Worm (Caenorhabditis elegans) whole organism, late embryonic: ENCODE results near the gene mig-13.

ENCODE experiments used
- C08G9.2 ChIP-seq: sonication (generic microtip); optimal IDR thresholded peaks from 2 replicates; lab custom pipeline; 2016; ENCODE audit warnings: mild to moderate bottlenecking, missing genetic modification characterization, moderate library complexity, missing compliant biosample characterization
- C38D4.7 ChIP-seq: fragments of 200-800 bp; sonication (Bioruptor generic); optimal IDR thresholded peaks from 2 replicates; lab custom pipeline; 2018; ENCODE audit warnings: mild to moderate bottlenecking, missing genetic modification characterization, moderate library complexity, missing compliant biosample characterization
- F13H6.1 ChIP-seq: sonication (generic microtip); optimal IDR thresholded peaks from 2 replicates; lab custom pipeline; 2016; ENCODE audit warnings: missing genetic modification characterization, missing compliant biosample characterization
- K02D7.2 ChIP-seq: sonication (generic microtip); optimal IDR thresholded peaks from 2 replicates; lab custom pipeline; 2017; ENCODE audit warnings: mild to moderate bottlenecking, missing genetic modification characterization, missing compliant biosample characterization
- K09A11.1 ChIP-seq: sonication (generic microtip); optimal IDR thresholded peaks from 2 replicates; lab custom pipeline; 2017; ENCODE audit warnings: antibody characterized with exemption, mild to moderate bottlenecking, missing genetic modification characterization, missing compliant biosample characterization; ENCODE audit not compliant: insufficient read depth
- ahr-1 ChIP-seq: sonication (generic microtip); optimal IDR thresholded peaks from 2 replicates; lab custom pipeline; 2016; ENCODE audit warnings: missing genetic modification characterization, missing compliant biosample characterization
- ceh-14 ChIP-seq: sonication (generic microtip); optimal IDR thresholded peaks from 2 replicates; lab custom pipeline; 2016; ENCODE audit warnings: missing genotype, missing genetic modification characterization, missing compliant biosample characterization
- ceh-34 ChIP-seq: sonication (generic microtip); optimal IDR thresholded peaks from 2 replicates; lab custom pipeline; 2016; ENCODE audit warnings: mild to moderate bottlenecking, missing genetic modification characterization, missing compliant biosample characterization
- ceh-45 ChIP-seq: fragments of 200-800 bp; sonication (Bioruptor generic); IDR thresholded peaks from 2 replicates; pipeline ENCODE4 v1.3.6; 2022; ENCODE audit warnings: missing genetic modification reagents, missing genetic modification characterization, missing compliant biosample characterization
- ceh-6 ChIP-seq: fragments of 200-800 bp; sonication (Bioruptor generic); optimal IDR thresholded peaks from 2 replicates; lab custom pipeline; 2018; ENCODE audit warnings: mild to moderate bottlenecking, missing genetic modification characterization, missing compliant biosample characterization
- dmd-4 ChIP-seq: sonication (generic microtip); optimal IDR thresholded peaks from 2 replicates; lab custom pipeline; 2016; ENCODE audit warnings: borderline replicate concordance, missing genetic modification characterization, missing compliant biosample characterization
- eyg-1 ChIP-seq: sonication (generic microtip); optimal IDR thresholded peaks from 2 replicates; lab custom pipeline; 2016; ENCODE audit warnings: missing genotype, missing genetic modification characterization, missing compliant biosample characterization
- fax-1 ChIP-seq: sonication (generic microtip); optimal IDR thresholded peaks from 2 replicates; lab custom pipeline; 2016; ENCODE audit warnings: missing genotype, missing genetic modification characterization, missing compliant biosample characterization
- fkh-6 ChIP-seq: sonication (generic microtip); optimal IDR thresholded peaks from 2 replicates; lab custom pipeline; 2016; ENCODE audit warnings: missing genetic modification characterization, missing compliant biosample characterization
- gmeb-2 ChIP-seq: sonication (generic microtip); optimal IDR thresholded peaks from 2 replicates; lab custom pipeline; 2016; ENCODE audit warnings: missing genetic modification characterization, inconsistent platforms, missing compliant biosample characterization
- hlh-30 ChIP-seq: sonication (generic microtip); optimal IDR thresholded peaks from 2 replicates; lab custom pipeline; 2017; ENCODE audit warnings: antibody characterized with exemption, missing genetic modification characterization, missing compliant biosample characterization; ENCODE audit not compliant: insufficient read depth
- hlh-6 ChIP-seq: sonication (generic microtip); optimal IDR thresholded peaks from 2 replicates; lab custom pipeline; 2016; ENCODE audit warnings: missing genotype, missing genetic modification characterization, missing compliant biosample characterization
- nhr-11 ChIP-seq: fragments of 150-350 bp; optimal IDR thresholded peaks from 2 replicates; lab custom pipeline; 2014; ENCODE audit warnings: missing biosample characterization, missing genetic modification characterization
- pat-9 ChIP-seq: fragments of 200-800 bp; sonication (Bioruptor generic); optimal IDR thresholded peaks from 2 replicates; lab custom pipeline; 2018; ENCODE audit warnings: mild to moderate bottlenecking, missing genetic modification characterization, moderate library complexity, missing compliant biosample characterization
- pha-2 ChIP-seq: sonication (generic microtip); optimal IDR thresholded peaks from 2 replicates; lab custom pipeline; 2017; ENCODE audit warnings: mild to moderate bottlenecking, missing genetic modification characterization, missing compliant biosample characterization
- pqm-1 ChIP-seq: sonication (generic microtip); optimal IDR thresholded peaks from 2 replicates; lab custom pipeline; 2016; ENCODE audit warnings: missing genetic modification characterization, missing compliant biosample characterization
- pros-1 ChIP-seq: fragments of 150-350 bp; optimal IDR thresholded peaks from 2 replicates; lab custom pipeline; 2014; ENCODE audit warnings: missing biosample characterization, missing genetic modification reagents, missing genetic modification characterization
- ref-2 ChIP-seq: sonication (generic microtip); optimal IDR thresholded peaks from 2 replicates; lab custom pipeline; 2016; ENCODE audit warnings: missing genetic modification characterization, missing compliant biosample characterization
- sdc-2 ChIP-seq: sonication (generic microtip); optimal IDR thresholded peaks from 2 replicates; lab custom pipeline; 2016; ENCODE audit warnings: missing genotype, missing genetic modification characterization, missing compliant biosample characterization
- sox-2 ChIP-seq: fragments of 200-800 bp; sonication (Bioruptor generic); IDR thresholded peaks from 2 replicates; pipeline ENCODE4 v1.3.6; 2022; ENCODE audit warnings: missing genetic modification reagents, missing genetic modification characterization, missing compliant biosample characterization
- sox-4 ChIP-seq: sonication (generic microtip); optimal IDR thresholded peaks from 2 replicates; lab custom pipeline; 2017; ENCODE audit warnings: mild to moderate bottlenecking, missing genetic modification characterization, inconsistent platforms, missing compliant biosample characterization
- syd-9 ChIP-seq: sonication (generic microtip); optimal IDR thresholded peaks from 2 replicates; lab custom pipeline; 2016; ENCODE audit warnings: mild to moderate bottlenecking, missing genetic modification characterization, moderate library complexity, missing compliant biosample characterization
- tbx-2 ChIP-seq: sonication (generic microtip); optimal IDR thresholded peaks from 2 replicates; lab custom pipeline; 2016; ENCODE audit warnings: missing genetic modification characterization, missing compliant biosample characterization
- tbx-7 ChIP-seq: sonication (generic microtip); optimal IDR thresholded peaks from 2 replicates; lab custom pipeline; 2016; ENCODE audit warnings: missing genotype, missing genetic modification characterization, missing compliant biosample characterization
- ttx-3 ChIP-seq: sonication (generic microtip); optimal IDR thresholded peaks from 2 replicates; lab custom pipeline; 2016; ENCODE audit warnings: missing genetic modification reagents, missing genetic modification characterization, missing compliant biosample characterization
- unc-3 ChIP-seq, 2 experiments: fragments of 200-800 bp in 1 of 2; sonication (Bioruptor generic) in 1 of 2; sonication (generic microtip) in 1 of 2; conservative IDR thresholded peaks in 1 of 2; optimal IDR thresholded peaks in 1 of 2; 2 replicates each; pipeline versions ENCODE4 v1.3.6 to Lab custom; 2016 to 2022; ENCODE audit warnings: missing compliant biosample characterization in 2 of 2, missing genetic modification characterization in 2 of 2, missing genetic modification reagents in 1 of 2
- unc-42 ChIP-seq: sonication (generic microtip); optimal IDR thresholded peaks from 2 replicates; lab custom pipeline; 2016; ENCODE audit warnings: missing genotype, missing genetic modification characterization, missing compliant biosample characterization
- unc-55 ChIP-seq: sonication (generic microtip); optimal IDR thresholded peaks from 2 replicates; lab custom pipeline; 2017; ENCODE audit warnings: missing biosample characterization, missing genetic modification reagents, missing genetic modification characterization
- unc-86 ChIP-seq: sonication (generic microtip); optimal IDR thresholded peaks from 2 replicates; lab custom pipeline; 2016; ENCODE audit warnings: missing genetic modification characterization, missing compliant biosample characterization
- zip-5 ChIP-seq: sonication (generic microtip); optimal IDR thresholded peaks from 2 replicates; lab custom pipeline; 2016; ENCODE audit warnings: missing genetic modification characterization, missing compliant biosample characterization
- ztf-16 ChIP-seq: sonication (generic microtip); optimal IDR thresholded peaks from 2 replicates; lab custom pipeline; 2017; ENCODE audit warnings: missing genetic modification characterization, missing compliant biosample characterization

mig-13 gene

ce11 chrX:4800078-4800621, at the start of gene mig-13:
Gene mig-13 (minus strand): TSS chrX:4800128.
- TF ChIP-seq ztf-16 (tag; lab: Kevin White, UChicago) = peak; percentile 33
- no peak for TF ChIP-seq pha-2 (tag; lab: Kevin White, UChicago)
- TF ChIP-seq pros-1 (tag; lab: Kevin White, UChicago) = no peak
- no peak for TF ChIP-seq syd-9 (tag; lab: Kevin White, UChicago)
- TF ChIP-seq unc-55 (GFP tag; lab: Kevin White, UChicago) = peak; percentile 28
- TF ChIP-seq ref-2 (tag; lab: Kevin White, UChicago) = peak; percentile 11
- TF ChIP-seq sox-4 (tag; lab: Kevin White, UChicago) = no peak
- TF ChIP-seq K09A11.1 (tag; lab: Kevin White, UChicago) = no peak
- TF ChIP-seq sox-2 (GFP tag; lab: Robert Waterston, UW) = no peak
- no peak for TF ChIP-seq F13H6.1 (tag; lab: Kevin White, UChicago)
- no peak for TF ChIP-seq eyg-1 (tag; lab: Kevin White, UChicago)
- no peak for TF ChIP-seq C38D4.7 (GFP tag; lab: Kevin White, UChicago)
- TF ChIP-seq unc-86 = no peak

ce11 chrX:4844765-4845164, 44.8 kb upstream of the mig-13 start:
- TF ChIP-seq C38D4.7 (GFP tag; lab: Kevin White, UChicago) = no peak
- no peak for TF ChIP-seq sdc-2 (tag; lab: Kevin White, UChicago)
- TF ChIP-seq zip-5 (tag; lab: Kevin White, UChicago) = no peak
- no peak for TF ChIP-seq ceh-14 (tag; lab: Kevin White, UChicago)
- no peak for TF ChIP-seq pros-1 (tag; lab: Kevin White, UChicago)
- TF ChIP-seq ttx-3 = no peak
- no peak for TF ChIP-seq ahr-1 (tag; lab: Kevin White, UChicago)
- no peak for TF ChIP-seq ceh-34 (tag; lab: Kevin White, UChicago)
- TF ChIP-seq ceh-6 (GFP tag; lab: Kevin White, UChicago) = no peak
- TF ChIP-seq fkh-6 (tag; lab: Kevin White, UChicago) = no peak

ce11 chrX:4842305-4842704, 42.4 kb upstream of the mig-13 start:
- TF ChIP-seq F13H6.1 (tag; lab: Kevin White, UChicago) (no peak), K02D7.2 (tag; lab: Kevin White, UChicago) (no peak), pat-9 (tag; lab: Kevin White, UChicago) (no peak), C08G9.2 (tag; lab: Kevin White, UChicago) (no peak), unc-42 (no peak), dmd-4 (tag; lab: Kevin White, UChicago) (no peak), nhr-11 (tag; lab: Kevin White, UChicago) (no peak), fax-1 (tag; lab: Kevin White, UChicago) (no peak), tbx-2 (tag; lab: Kevin White, UChicago) (no peak), unc-3 (GFP tag; conservative IDR thresholded peaks at IDR 0.05; lab: Robert Waterston, UW) (no peak), unc-3 (tag; optimal IDR thresholded peaks at IDR 0.05; lab: Kevin White, UChicago) (no peak), hlh-6 (tag; lab: Kevin White, UChicago) (no peak), ceh-45 (GFP tag; lab: Robert Waterston, UW) (no peak), gmeb-2 (no peak), tbx-7 (no peak)

- TF ChIP-seq hlh-30 (tag; lab: Kevin White, UChicago) = no peak
- no peak for TF ChIP-seq pqm-1 (tag; lab: Kevin White, UChicago)
- TF ChIP-seq ref-2 (tag; lab: Kevin White, UChicago) = no peak
- TF ChIP-seq, all 69 proteins: peak for 0
Observed at ce11 chrX:4840653-4841052, 40.7 kb upstream of the mig-13 start.
